Worm (Caenorhabditis elegans): ENCODE results near the gene lmd-3.

The lmd-3 gene

DNA sequence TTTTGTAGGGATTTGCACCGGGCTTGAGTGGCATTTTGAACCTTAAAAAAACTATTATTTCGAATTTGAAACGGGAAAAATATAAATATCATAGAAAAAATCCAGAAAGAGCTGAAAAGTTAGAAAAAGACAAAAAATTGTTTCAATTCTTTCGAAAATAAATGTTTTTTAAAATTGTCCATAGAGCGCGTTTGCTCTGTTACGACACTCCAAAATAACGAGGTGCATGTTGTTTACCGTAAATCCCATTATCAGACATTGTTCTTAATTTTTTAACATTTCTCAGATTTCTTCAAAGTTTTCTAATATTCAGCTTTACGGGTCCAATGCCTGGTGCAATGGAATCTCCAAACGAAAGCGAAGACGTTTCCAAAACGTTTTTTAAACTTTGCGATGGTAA lies 17.5 kb upstream of the lmd-3 start, which contains the start of the genes dnj-22 and natc-1:
dnj-22 (minus strand) TSS at position 47 of the 400 bp plus-strand sequence.
natc-1 (plus strand) TSS at position 286 of the 400 bp plus-strand sequence.
- TF ChIP-seq nhr-77 (tag; optimal IDR thresholded peaks at IDR 0.05), result peak; percentile 81
- TF ChIP-seq lin-13 (GFP tag; optimal IDR thresholded peaks at IDR 0.05), result peak; percentile 49
- TF ChIP-seq Y48G9A.11 (GFP tag; IDR thresholded peaks at IDR 0.05), result peak; percentile 98
- peak; percentile 90 for TF ChIP-seq mes-2 (tag; optimal IDR thresholded peaks at IDR 0.05; ENCODE audit: poor library complexity, severe bottlenecking)
- peak in 1 of 2 experiments; percentile 91 for TF ChIP-seq lsy-2 (tag; optimal IDR thresholded peaks at IDR 0.05)
- peak; percentile 97 for TF ChIP-seq lin-38 (GFP tag; IDR thresholded peaks at IDR 0.05)
- TF ChIP-seq hif-1 (tag; optimal IDR thresholded peaks at IDR 0.05), result peak in 1 of 2 experiments; percentile 19
- TF ChIP-seq nhr-11 (tag; optimal IDR thresholded peaks at IDR 0.05), result peak; percentile 65
- TF ChIP-seq fkh-10 (GFP tag; optimal IDR thresholded peaks at IDR 0.05), result peak; percentile 76
- no peak for TF ChIP-seq sdz-12 (GFP tag; optimal IDR thresholded peaks at IDR 0.05)
- no peak for TF ChIP-seq madf-9 (GFP tag; conservative IDR thresholded peaks at IDR 0.05)
- peak; percentile 98 for TF ChIP-seq T20F7.1 (GFP tag; optimal IDR thresholded peaks at IDR 0.05)
- peak; percentile 59 for TF ChIP-seq nhr-6 (tag; optimal IDR thresholded peaks at IDR 0.05)
- no peak for TF ChIP-seq daf-16 (GFP tag; optimal IDR thresholded peaks at IDR 0.05)
- TF ChIP-seq daf-16 (tag; optimal IDR thresholded peaks at IDR 0.05), result peak; percentile 80
- TF ChIP-seq mdl-1 (tag; optimal IDR thresholded peaks at IDR 0.05), result peak in 1 of 2 experiments; percentile 42
- TF ChIP-seq hmg-1.1 (GFP tag; IDR thresholded peaks at IDR 0.05), result peak; percentile 63
- no peak for TF ChIP-seq D1046.2 (GFP tag; IDR thresholded peaks at IDR 0.05)
- peak; percentile 31 for TF ChIP-seq duxl-1 (tag; optimal IDR thresholded peaks at IDR 0.05; ENCODE audit: poor library complexity)
- TF ChIP-seq unc-130 (GFP tag; optimal IDR thresholded peaks at IDR 0.05), result peak; percentile 4
- TF ChIP-seq rbr-2 (tag; optimal IDR thresholded peaks at IDR 0.05), result peak; percentile 54
- peak; percentile 57 for TF ChIP-seq hlh-30 (tag; optimal IDR thresholded peaks at IDR 0.05; ENCODE audit: insufficient read depth)
- peak; percentile 4 for TF ChIP-seq lin-15B (tag; optimal IDR thresholded peaks at IDR 0.05)
- peak; percentile 49 for TF ChIP-seq nhr-28 (tag; optimal IDR thresholded peaks at IDR 0.05)
- TF ChIP-seq nhr-25 (tag; optimal IDR thresholded peaks at IDR 0.05; ENCODE audit: borderline replicate concordance, insufficient read depth), result no peak
- TF ChIP-seq ceh-28 (tag; optimal IDR thresholded peaks at IDR 0.05), result no peak
- TF ChIP-seq ama-1 (optimal IDR thresholded peaks at IDR 0.05), result peak; percentile 63
- no peak for TF ChIP-seq tra-1 (GFP tag; IDR thresholded peaks at IDR 0.05)
- no peak for TF ChIP-seq nhr-102 (tag; optimal IDR thresholded peaks at IDR 0.05)
- peak; percentile 77 for TF ChIP-seq mep-1 (tag; optimal IDR thresholded peaks at IDR 0.05)
- TF ChIP-seq dve-1 (tag; optimal IDR thresholded peaks at IDR 0.05; ENCODE audit: insufficient read depth), result peak; percentile 87
- TF ChIP-seq ces-1 (GFP tag; optimal IDR thresholded peaks at IDR 0.05), result peak; percentile 36
- TF ChIP-seq R02D3.7 (tag; optimal IDR thresholded peaks at IDR 0.05), result peak; percentile 73
- no peak for TF ChIP-seq gei-8 (GFP tag; optimal IDR thresholded peaks at IDR 0.05)
- TF ChIP-seq dpl-1 (GFP tag; optimal IDR thresholded peaks at IDR 0.05), result peak; percentile 72
- TF ChIP-seq pha-4 (GFP tag; IDR thresholded peaks at IDR 0.05), result no peak
- peak; percentile 24 for TF ChIP-seq pha-4 (tag; optimal IDR thresholded peaks at IDR 0.05)

ce11 chrV:8460800-8461199 lies 16.2 kb upstream of the lmd-3 start:
- TF ChIP-seq egl-27 (tag; optimal IDR thresholded peaks at IDR 0.05) (no peak), daf-19 (GFP tag; conservative IDR thresholded peaks at IDR 0.05) (no peak), dpl-1 (GFP tag; optimal IDR thresholded peaks at IDR 0.05) (no peak), mdl-1 (tag; optimal IDR thresholded peaks at IDR 0.05) (no peak), spr-1 (tag; optimal IDR thresholded peaks at IDR 0.05) (no peak), aha-1 (tag) (peak; percentile 9), dve-1 (tag; optimal IDR thresholded peaks at IDR 0.05; ENCODE audit: insufficient read depth) (peak; percentile 8), lsy-2 (tag; optimal IDR thresholded peaks at IDR 0.05) (peak in 1 of 2 experiments; percentile 17), nhr-76 (tag; optimal IDR thresholded peaks at IDR 0.05) (no peak), mes-2 (tag; optimal IDR thresholded peaks at IDR 0.05; ENCODE audit: poor library complexity, severe bottlenecking) (peak; percentile 28), hlh-30 (tag; optimal IDR thresholded peaks at IDR 0.05; ENCODE audit: insufficient read depth) (peak; percentile 55), arid-1 (GFP tag; conservative IDR thresholded peaks at IDR 0.05) (no peak), mep-1 (tag; optimal IDR thresholded peaks at IDR 0.05) (peak; percentile 15), lin-38 (GFP tag; IDR thresholded peaks at IDR 0.05) (peak; percentile 54)
